Fruit fly (Drosophila melanogaster) whole organism, prepupa: ENCODE measurements around the gene CG33920.

Source experiments
- CG10669 ChIP-seq: fragments of 200-800 bp; sonication (Bioruptor generic); optimal IDR thresholded peaks from 3 replicates; lab custom pipeline; 2018; ENCODE audit warnings: missing biosample characterization, mild to moderate bottlenecking, missing genetic modification characterization, moderate library complexity
- CG11294 ChIP-seq: fragments of 200-800 bp; sonication (Bioruptor generic); IDR thresholded peaks from 2 replicates; pipeline ENCODE4 v1.3.6; 2022; ENCODE audit warnings: missing biosample characterization, missing genetic modification characterization
- CG11762 ChIP-seq: fragments of 200-800 bp; sonication (Bioruptor generic); optimal IDR thresholded peaks from 3 replicates; lab custom pipeline; 2016; ENCODE audit warnings: missing biosample characterization, missing genetic modification characterization; ENCODE audit not compliant: insufficient read depth
- CG11902 ChIP-seq: fragments of 200-800 bp; sonication (Bioruptor generic); optimal IDR thresholded peaks from 3 replicates; lab custom pipeline; 2016; ENCODE audit warnings: missing biosample characterization, missing genetic modification characterization
- CG15336 ChIP-seq: fragments of 200-800 bp; sonication (Bioruptor generic); IDR thresholded peaks from 2 replicates; pipeline ENCODE4 v1.3.6; 2022; ENCODE audit warnings: missing biosample characterization, missing genetic modification characterization
- CG1621 ChIP-seq: fragments of 200-800 bp; sonication (Bioruptor generic); optimal IDR thresholded peaks from 3 replicates; lab custom pipeline; 2018; ENCODE audit warnings: missing biosample characterization, mild to moderate bottlenecking, missing genetic modification characterization
- CG16779 ChIP-seq: fragments of 200-800 bp; sonication (Bioruptor generic); optimal IDR thresholded peaks from 3 replicates; lab custom pipeline; 2017; ENCODE audit warnings: missing biosample characterization, mild to moderate bottlenecking, missing genetic modification characterization
- CG3032 ChIP-seq: fragments of 200-800 bp; optimal IDR thresholded peaks from 2 replicates; lab custom pipeline; 2019; ENCODE audit warnings: missing biosample characterization, mild to moderate bottlenecking, missing genetic modification characterization, moderate library complexity
- CG32006 ChIP-seq: fragments of 200-800 bp; sonication (Bioruptor generic); optimal IDR thresholded peaks from 3 replicates; lab custom pipeline; 2017; ENCODE audit warnings: missing biosample characterization, mild to moderate bottlenecking, missing genetic modification characterization
- CG3919 ChIP-seq: fragments of 200-800 bp; sonication (Bioruptor generic); optimal IDR thresholded peaks from 3 replicates; lab custom pipeline; 2016; ENCODE audit warnings: missing biosample characterization, missing genetic modification characterization
- CG4318 ChIP-seq: fragments of 200-800 bp; sonication (Bioruptor generic); optimal IDR thresholded peaks from 3 replicates; lab custom pipeline; 2017; ENCODE audit warnings: missing biosample characterization, mild to moderate bottlenecking, missing genetic modification characterization
- CG6163 ChIP-seq: fragments of 200-800 bp; sonication (Bioruptor generic); IDR thresholded peaks from 3 replicates; pipeline ENCODE4 v1.3.6; 2022; ENCODE audit warnings: missing biosample characterization, missing genetic modification characterization
- CG6808 ChIP-seq: fragments of 200-800 bp; sonication (Bioruptor generic); optimal IDR thresholded peaks from 3 replicates; lab custom pipeline; 2017; ENCODE audit warnings: missing biosample characterization, missing genetic modification characterization, mild to moderate bottlenecking, moderate library complexity, missing genetic modification reagents
- CG6854 ChIP-seq: fragments of 200-800 bp; sonication (Bioruptor generic); optimal IDR thresholded peaks from 2 replicates; lab custom pipeline; 2017; ENCODE audit warnings: missing biosample characterization, mild to moderate bottlenecking, missing genetic modification characterization
- CG7368 ChIP-seq: fragments of 200-800 bp; sonication (Bioruptor generic); optimal IDR thresholded peaks from 3 replicates; lab custom pipeline; 2016; ENCODE audit warnings: missing biosample characterization, missing genetic modification characterization
- CG8319 ChIP-seq: fragments of 200-800 bp; sonication (Bioruptor generic); optimal IDR thresholded peaks from 3 replicates; lab custom pipeline; 2016; ENCODE audit warnings: missing biosample characterization, missing genetic modification characterization
- CG8632 ChIP-seq: fragments of 200-800 bp; sonication (Bioruptor generic); optimal IDR thresholded peaks from 3 replicates; lab custom pipeline; 2016; ENCODE audit warnings: missing biosample characterization, missing genetic modification characterization
- CG9139 ChIP-seq: fragments of 200-800 bp; sonication (Bioruptor generic); optimal IDR thresholded peaks from 3 replicates; lab custom pipeline; 2017; ENCODE audit warnings: missing biosample characterization, mild to moderate bottlenecking, missing genetic modification characterization
- Eip75B ChIP-seq: fragments of 200-800 bp; sonication (Bioruptor generic); optimal IDR thresholded peaks from 3 replicates; lab custom pipeline; 2016; ENCODE audit warnings: missing biosample characterization, missing genetic modification characterization
- Eip78C ChIP-seq: fragments of 200-800 bp; sonication (Bioruptor generic); peaks from one replicate; lab custom pipeline; 2016; ENCODE audit warnings: missing biosample characterization, missing genetic modification characterization
- Eip93F ChIP-seq: fragments of 200-800 bp; sonication (Bioruptor generic); optimal IDR thresholded peaks from 2 replicates; lab custom pipeline; 2016; ENCODE audit warnings: missing biosample characterization, mild to moderate bottlenecking, missing genetic modification characterization
- Ets21C ChIP-seq: fragments of 200-800 bp; sonication (Bioruptor generic); optimal IDR thresholded peaks from 3 replicates; lab custom pipeline; 2016; ENCODE audit warnings: missing biosample characterization, missing genetic modification characterization
- Ets96B ChIP-seq: fragments of 200-800 bp; optimal IDR thresholded peaks from 2 replicates; lab custom pipeline; 2019; ENCODE audit warnings: missing biosample characterization, mild to moderate bottlenecking, missing genetic modification characterization, moderate library complexity
- Gug ChIP-seq: fragments of 200-800 bp; sonication (Bioruptor generic); IDR thresholded peaks from 2 replicates; pipeline ENCODE4 v1.3.6; 2022; ENCODE audit warnings: missing biosample characterization, missing genetic modification characterization
- Hr38 ChIP-seq: sonication (Bioruptor generic); optimal IDR thresholded peaks from 2 replicates; lab custom pipeline; 2016; ENCODE audit warnings: missing biosample characterization, missing genetic modification characterization
- Hr39 ChIP-seq: fragments of 200-800 bp; sonication (Bioruptor generic); optimal IDR thresholded peaks from 2 replicates; lab custom pipeline; 2016; ENCODE audit warnings: missing biosample characterization, missing genetic modification characterization
- Hr4 ChIP-seq: fragments of 200-800 bp; sonication (Bioruptor generic); optimal IDR thresholded peaks from 3 replicates; lab custom pipeline; 2016; ENCODE audit warnings: missing biosample characterization, missing genetic modification characterization
- Met ChIP-seq: fragments of 200-800 bp; sonication (Bioruptor generic); optimal IDR thresholded peaks from 3 replicates; lab custom pipeline; 2016; ENCODE audit warnings: missing biosample characterization, missing genetic modification characterization
- OdsH ChIP-seq: fragments of 200-800 bp; sonication (Bioruptor generic); optimal IDR thresholded peaks from 3 replicates; lab custom pipeline; 2016; ENCODE audit warnings: missing biosample characterization, missing genetic modification characterization
- Smox ChIP-seq: fragments of 200-800 bp; sonication (Bioruptor generic); optimal IDR thresholded peaks from 3 replicates; lab custom pipeline; 2016; ENCODE audit warnings: missing biosample characterization, missing genetic modification characterization
- Sox102F ChIP-seq: fragments of 200-800 bp; sonication (Bioruptor generic); optimal IDR thresholded peaks from 2 replicates; lab custom pipeline; 2016; ENCODE audit warnings: missing biosample characterization, mild to moderate bottlenecking, missing genetic modification characterization
- Sox15 ChIP-seq: fragments of 200-800 bp; sonication (Bioruptor generic); optimal IDR thresholded peaks from 3 replicates; lab custom pipeline; 2016; ENCODE audit warnings: missing biosample characterization, missing genetic modification characterization
- acj6 ChIP-seq: fragments of 200-800 bp; sonication (Bioruptor generic); optimal IDR thresholded peaks from 3 replicates; lab custom pipeline; 2016; ENCODE audit warnings: missing biosample characterization, missing genetic modification characterization
- cyc ChIP-seq: fragments of 200-800 bp; sonication (Bioruptor generic); optimal IDR thresholded peaks from 3 replicates; lab custom pipeline; 2016; ENCODE audit warnings: missing biosample characterization, missing genetic modification characterization
- dac ChIP-seq: fragments of 200-800 bp; sonication (Bioruptor generic); optimal IDR thresholded peaks from 2 replicates; lab custom pipeline; 2017; ENCODE audit warnings: missing biosample characterization, mild to moderate bottlenecking, missing genetic modification characterization
- dsx ChIP-seq: fragments of 200-800 bp; optimal IDR thresholded peaks from 3 replicates; lab custom pipeline; 2019; ENCODE audit warnings: missing biosample characterization, mild to moderate bottlenecking, missing genetic modification characterization, moderate library complexity; ENCODE audit not compliant: poor library complexity, severe bottlenecking
- esn ChIP-seq: fragments of 200-800 bp; sonication (Bioruptor generic); optimal IDR thresholded peaks from 2 replicates; lab custom pipeline; 2016; ENCODE audit warnings: missing biosample characterization, mild to moderate bottlenecking, missing genetic modification characterization, moderate library complexity
- lz ChIP-seq: fragments of 200-800 bp; sonication (Bioruptor generic); optimal IDR thresholded peaks from 3 replicates; lab custom pipeline; 2016; ENCODE audit warnings: missing biosample characterization, missing genetic modification characterization
- net ChIP-seq: fragments of 200-800 bp; sonication (Bioruptor generic); optimal IDR thresholded peaks from 3 replicates; lab custom pipeline; 2016; ENCODE audit warnings: missing biosample characterization, missing genetic modification characterization
- pdm3 ChIP-seq: fragments of 200-800 bp; sonication (Bioruptor generic); optimal IDR thresholded peaks from 3 replicates; lab custom pipeline; 2016; ENCODE audit warnings: missing biosample characterization, missing genetic modification characterization
- salr ChIP-seq, 2 experiments: fragments of 200-800 bp; sonication (Bioruptor generic); optimal IDR thresholded peaks; 3 replicates each; lab custom pipeline; 2016 to 2018; ENCODE audit warnings: missing biosample characterization in 2 of 2, missing genetic modification characterization in 2 of 2, mild to moderate bottlenecking in 1 of 2
- svp ChIP-seq: fragments of 200-800 bp; sonication (Bioruptor generic); peaks from one replicate; lab custom pipeline; 2016; ENCODE audit warnings: missing biosample characterization, missing genetic modification characterization
- topi ChIP-seq: fragments of 200-800 bp; sonication (Bioruptor generic); optimal IDR thresholded peaks from 3 replicates; lab custom pipeline; 2016; ENCODE audit warnings: missing biosample characterization, missing genetic modification characterization

The CG33920 gene

dm6 chr3R:31059807-31060707, 15.2 kb upstream of the CG33920 start (continued):
- TF ChIP-seq CG15336 (GFP tag; lab: Robert Waterston, UW) (peak; percentile 78), Hr4 (peak; percentile 71), Ets21C (peak; percentile 49), CG8632 (GFP tag; lab: Kevin White, UChicago) (no peak), CG6163 (peak; percentile 81), CG11294 (peak; percentile 46; the same call in 1 of the 2 replicates), Sox102F (GFP tag; lab: Kevin White, UChicago) (peak; percentile 34), CG8319 (GFP tag; lab: Kevin White, UChicago) (no peak), Ets96B (tag; lab: Kevin White, UChicago) (no peak), CG6808 (GFP tag; lab: Kevin White, UChicago) (no peak), CG9139 (GFP tag; lab: Kevin White, UChicago) (no peak), CG10669 (GFP tag; lab: Kevin White, UChicago) (no peak), CG1621 (tag; lab: Kevin White, UChicago) (no peak), salr (GFP tag; optimal IDR thresholded peaks at IDR 0.05; lab: Kevin White, UChicago) (no peak), Eip75B (GFP tag; lab: Kevin White, UChicago) (peak; percentile 0), Met (GFP tag; lab: Kevin White, UChicago) (peak; percentile 44), dac (GFP tag; lab: Kevin White, UChicago) (peak; percentile 16), Gug (GFP tag; lab: Robert Waterston, UW) (peak; percentile 60), acj6 (GFP tag; lab: Kevin White, UChicago) (peak; percentile 29), Eip93F (no peak), Eip78C (GFP tag; lab: Kevin White, UChicago) (peak; percentile 77), CG6854 (GFP tag; lab: Kevin White, UChicago) (no peak)

- TF ChIP-seq Smox (peak; percentile 89), CG11762 (GFP tag; lab: Kevin White, UChicago) (peak; percentile 84), CG11902 (peak; percentile 90), pdm3 (peak; percentile 80), OdsH (GFP tag; lab: Kevin White, UChicago) (peak; percentile 90), esn (peak; percentile 94), CG7368 (GFP tag; lab: Kevin White, UChicago) (peak; percentile 85), CG11294 (peak; percentile 20; the same call in 1 of the 2 replicates), salr (GFP tag; optimal IDR thresholded peaks at IDR 0.05; lab: Kevin White, UChicago) (peak; percentile 63 to 66), CG16779 (tag; lab: Kevin White, UChicago) (no peak), Eip75B (GFP tag; lab: Kevin White, UChicago) (peak; percentile 77), Eip78C (GFP tag; lab: Kevin White, UChicago) (peak; percentile 95), CG3032 (tag; lab: Kevin White, UChicago) (peak; percentile 83), CG10669 (GFP tag; lab: Kevin White, UChicago) (peak; percentile 84), Gug (GFP tag; lab: Robert Waterston, UW) (peak; percentile 69), dac (GFP tag; lab: Kevin White, UChicago) (peak; percentile 70), CG8632 (GFP tag; lab: Kevin White, UChicago) (peak; percentile 94), cyc (peak; percentile 84), net (GFP tag; lab: Kevin White, UChicago) (peak; percentile 84), lz (GFP tag; lab: Kevin White, UChicago) (peak; percentile 85), dsx (peak; percentile 78), Hr39 (GFP tag; lab: Kevin White, UChicago) (peak; percentile 80), Ets96B (tag; lab: Kevin White, UChicago) (peak; percentile 90), Sox15 (GFP tag; lab: Kevin White, UChicago) (peak; percentile 82), CG32006 (peak; percentile 90), CG3919 (peak; percentile 91), Hr38 (GFP tag; lab: Kevin White, UChicago) (no peak), CG1621 (tag; lab: Kevin White, UChicago) (peak; percentile 62), svp (GFP tag; lab: Kevin White, UChicago) (peak; percentile 93), Met (GFP tag; lab: Kevin White, UChicago) (peak; percentile 89), Hr4 (peak; percentile 77), Eip93F (peak; percentile 90), CG8319 (GFP tag; lab: Kevin White, UChicago) (peak; percentile 83), CG4318 (GFP tag; lab: Kevin White, UChicago) (peak; percentile 79), CG6808 (GFP tag; lab: Kevin White, UChicago) (peak; percentile 70), CG6854 (GFP tag; lab: Kevin White, UChicago) (peak; percentile 76), topi (GFP tag; lab: Kevin White, UChicago) (peak; percentile 90)
Observed at dm6 chr3R:31059036-31059806, 14.3 kb upstream of the CG33920 start.
